Worm (Caenorhabditis elegans) whole organism, L3 larva: Measurements from ENCODE around the gene fbxb-2.

Experiments used
- R02D3.7 ChIP-seq: fragments of 150-350 bp; optimal IDR thresholded peaks from 2 replicates; lab custom pipeline; 2014; ENCODE audit warnings: missing biosample characterization, missing genetic modification characterization
- ZK546.5 ChIP-seq: sonication (generic microtip); optimal IDR thresholded peaks from 2 replicates; lab custom pipeline; 2017; ENCODE audit warnings: missing biosample characterization, missing genetic modification characterization
- ceh-16 ChIP-seq: sonication (generic microtip); optimal IDR thresholded peaks from 2 replicates; lab custom pipeline; 2017; ENCODE audit warnings: missing biosample characterization, missing genetic modification characterization
- ceh-28 ChIP-seq: fragments of 150-350 bp; optimal IDR thresholded peaks from 2 replicates; lab custom pipeline; 2014; ENCODE audit warnings: missing biosample characterization, missing genetic modification reagents, missing genetic modification characterization
- daf-12 ChIP-seq: fragments of 150-350 bp; optimal IDR thresholded peaks from 2 replicates; lab custom pipeline; 2014; ENCODE audit warnings: missing biosample characterization, missing genetic modification reagents, missing genetic modification characterization
- egl-27 ChIP-seq: sonication (generic microtip); optimal IDR thresholded peaks from 4 replicates; lab custom pipeline; 2017; ENCODE audit warnings: missing biosample characterization, missing genetic modification reagents, missing genetic modification characterization
- elt-2 ChIP-seq: sonication (generic microtip); optimal IDR thresholded peaks from 2 replicates; lab custom pipeline; 2016; ENCODE audit warnings: missing genetic modification reagents, mild to moderate bottlenecking, missing genetic modification characterization, missing compliant biosample characterization
- fkh-10 ChIP-seq: sonication (generic microtip); optimal IDR thresholded peaks from 2 replicates; lab custom pipeline; 2017; ENCODE audit warnings: missing biosample characterization, missing genetic modification reagents, missing genetic modification characterization
- fos-1 ChIP-seq: fragments of 150-350 bp; optimal IDR thresholded peaks from 2 replicates; lab custom pipeline; 2014; ENCODE audit warnings: missing biosample characterization, missing genetic modification characterization
- lin-15B ChIP-seq: fragments of 150-350 bp; optimal IDR thresholded peaks from 2 replicates; lab custom pipeline; 2014; ENCODE audit warnings: missing biosample characterization, missing genetic modification characterization
- lsy-12 ChIP-seq: sonication (generic microtip); optimal IDR thresholded peaks from 2 replicates; lab custom pipeline; 2016; ENCODE audit warnings: mild to moderate bottlenecking, missing genetic modification characterization, missing compliant biosample characterization
- nfya-1 ChIP-seq: sonication (generic microtip); optimal IDR thresholded peaks from 2 replicates; lab custom pipeline; 2017; ENCODE audit warnings: missing genetic modification characterization, mild to moderate bottlenecking, missing compliant biosample characterization, antibody characterized with exemption, moderate library complexity; ENCODE audit not compliant: insufficient read depth
- nhr-11 ChIP-seq: fragments of 150-350 bp; optimal IDR thresholded peaks from 2 replicates; lab custom pipeline; 2014; ENCODE audit warnings: missing biosample characterization, missing genetic modification characterization
- nhr-12 ChIP-seq: fragments of 150-350 bp; optimal IDR thresholded peaks from 2 replicates; lab custom pipeline; 2014; ENCODE audit warnings: missing biosample characterization, missing genetic modification characterization
- nhr-237 ChIP-seq: fragments of 150-350 bp; optimal IDR thresholded peaks from 2 replicates; lab custom pipeline; 2014; ENCODE audit warnings: missing biosample characterization, missing genetic modification characterization
- nhr-25 ChIP-seq: sonication (generic microtip); optimal IDR thresholded peaks from 2 replicates; lab custom pipeline; 2017; ENCODE audit warnings: missing biosample characterization, missing genetic modification characterization
- nhr-28 ChIP-seq: fragments of 150-350 bp; optimal IDR thresholded peaks from 2 replicates; lab custom pipeline; 2014; ENCODE audit warnings: missing biosample characterization, missing genetic modification characterization
- nhr-43 ChIP-seq: sonication (generic microtip); optimal IDR thresholded peaks from 2 replicates; lab custom pipeline; 2016; ENCODE audit warnings: mild to moderate bottlenecking, missing genetic modification characterization, missing compliant biosample characterization; ENCODE audit not compliant: poor library complexity, severe bottlenecking
- nhr-76 ChIP-seq: fragments of 150-350 bp; sonication (generic microtip); optimal IDR thresholded peaks from 5 replicates; lab custom pipeline; 2014; ENCODE audit warnings: missing biosample characterization, missing genetic modification characterization
- nhr-77 ChIP-seq: fragments of 150-350 bp; optimal IDR thresholded peaks from 2 replicates; lab custom pipeline; 2014; ENCODE audit warnings: missing biosample characterization, missing genetic modification characterization
- pha-4 ChIP-seq: fragments of 150-350 bp; optimal IDR thresholded peaks from 2 replicates; lab custom pipeline; 2014; ENCODE audit warnings: missing biosample characterization, missing genetic modification reagents, missing genetic modification characterization
- pqm-1 ChIP-seq: fragments of 150-350 bp; optimal IDR thresholded peaks from 2 replicates; lab custom pipeline; 2017; ENCODE audit warnings: missing biosample characterization, missing genetic modification characterization, inconsistent platforms
- snpc-4 ChIP-seq: fragments of 150-350 bp; optimal IDR thresholded peaks from 2 replicates; lab custom pipeline; 2014; ENCODE audit warnings: missing biosample characterization, missing genetic modification characterization
- ztf-4 ChIP-seq: fragments of 150-350 bp; optimal IDR thresholded peaks from 2 replicates; lab custom pipeline; 2014; ENCODE audit warnings: missing biosample characterization, missing genetic modification characterization

Gene fbxb-2

DNA sequence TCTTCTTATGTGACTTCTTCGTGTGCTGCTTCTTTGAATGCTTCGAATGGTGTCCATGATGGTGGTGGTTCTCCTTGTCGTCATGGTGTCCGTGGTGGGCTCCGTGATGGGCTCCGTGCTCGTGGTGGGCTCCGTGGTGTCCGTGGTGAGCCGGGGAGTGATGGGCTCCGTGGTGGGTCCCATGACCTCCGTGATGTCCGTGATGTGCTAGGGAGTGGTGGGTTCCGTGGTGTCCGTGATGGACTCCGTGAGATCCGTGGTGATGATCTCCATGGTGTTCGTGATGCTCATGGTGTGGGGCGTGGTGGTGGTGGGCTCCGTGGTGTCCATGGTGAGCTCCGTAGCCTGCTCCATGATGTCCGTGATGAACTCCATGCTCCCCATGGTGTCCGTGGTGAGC, 35.9 kb downstream of the fbxb-2 start:
- TF ChIP-seq snpc-4 (tag; lab: Kevin White, UChicago) (no peak), nhr-237 (tag; lab: Kevin White, UChicago) (no peak), nhr-28 (tag; lab: Kevin White, UChicago) (no peak), nhr-12 (tag; lab: Kevin White, UChicago) (no peak)

DNA sequence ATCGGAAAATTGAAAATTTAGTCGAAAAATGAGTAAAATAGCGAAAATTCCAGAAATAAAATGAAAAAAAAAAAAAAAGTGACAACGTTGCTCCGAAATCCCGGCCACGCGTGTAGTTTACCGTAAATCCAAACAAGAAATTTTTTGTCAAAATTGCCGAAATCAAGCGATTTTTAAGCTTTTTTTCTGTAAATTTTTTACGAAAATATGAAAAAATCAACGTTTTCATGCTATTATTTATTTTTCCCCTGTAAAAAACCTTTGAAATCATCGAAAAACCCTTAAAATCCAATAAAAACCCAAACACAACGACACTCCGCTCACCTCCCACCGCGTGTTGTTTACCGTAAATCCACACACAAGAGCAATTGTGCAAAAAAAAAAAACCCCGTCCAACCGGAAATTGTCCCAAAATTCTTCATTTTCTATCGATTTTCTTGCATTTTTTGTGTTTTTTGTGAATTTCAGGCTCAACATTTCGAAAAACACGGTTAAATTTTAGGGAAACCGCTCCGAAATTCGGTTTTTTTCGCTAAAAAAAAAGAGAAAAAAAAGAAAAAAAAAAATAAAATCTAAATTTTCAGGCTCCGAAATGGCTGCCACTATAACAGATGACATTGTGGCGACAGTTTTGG, 47.0 kb downstream of the fbxb-2 start, which contains the start of the genes Y39B6A.3 and pph-5:
Y39B6A.3 (minus strand) TSS at position 51 of the 635 bp plus-strand sequence.
pph-5 (plus strand) TSS at position 585 of the 635 bp plus-strand sequence.
- TF ChIP-seq nhr-76 (tag; lab: Kevin White, UChicago) (no peak), ceh-28 (tag; lab: Kevin White, UChicago) (peak; percentile 0), pha-4 (tag; lab: Kevin White, UChicago) (peak; percentile 8), nhr-237 (tag; lab: Kevin White, UChicago) (no peak), nhr-77 (tag; lab: Kevin White, UChicago) (no peak), daf-12 (tag; lab: Kevin White, UChicago) (no peak), nhr-43 (tag; lab: Kevin White, UChicago) (no peak), nhr-11 (tag; lab: Kevin White, UChicago) (no peak), ztf-4 (no peak), egl-27 (no peak), fos-1 (tag; lab: Kevin White, UChicago) (no peak), ZK546.5 (tag; lab: Kevin White, UChicago) (no peak), ceh-16 (tag; lab: Kevin White, UChicago) (no peak), elt-2 (tag; lab: Kevin White, UChicago) (peak; percentile 25), lin-15B (peak; percentile 74), R02D3.7 (peak; percentile 97), nhr-25 (tag; lab: Kevin White, UChicago) (no peak), pqm-1 (tag; lab: Kevin White, UChicago) (peak; percentile 8), fkh-10 (GFP tag; lab: Kevin White, UChicago) (peak; percentile 1), nfya-1 (tag; lab: Kevin White, UChicago) (peak; percentile 23), lsy-12 (no peak), nhr-12 (tag; lab: Kevin White, UChicago) (no peak)
